Worm (Caenorhabditis elegans) whole organism, mixed stage, embryonic: ENCODE measurements around the gene sna-1.

Experiments
- M03D4.4 ChIP-seq: sonication (generic microtip); optimal IDR thresholded peaks from 2 replicates; lab custom pipeline; 2017; ENCODE audit warnings: mild to moderate bottlenecking, missing genetic modification characterization, missing compliant biosample characterization
- bed-3 ChIP-seq: fragments of 200-800 bp; sonication (Bioruptor generic); optimal IDR thresholded peaks from 3 replicates; lab custom pipeline; 2018; ENCODE audit warnings: mild to moderate bottlenecking, missing genetic modification characterization, moderate library complexity, missing compliant biosample characterization
- blmp-1 ChIP-seq: fragments of 150-350 bp; optimal IDR thresholded peaks from 2 replicates; lab custom pipeline; 2014; ENCODE audit warnings: missing biosample characterization, missing genetic modification characterization
- ceh-39 ChIP-seq: fragments of 150-350 bp; optimal IDR thresholded peaks from 2 replicates; lab custom pipeline; 2014; ENCODE audit warnings: missing biosample characterization, missing genetic modification characterization
- ceh-43 ChIP-seq: fragments of 200-800 bp; sonication (Bioruptor generic); optimal IDR thresholded peaks from 2 replicates; lab custom pipeline; 2018; ENCODE audit warnings: mild to moderate bottlenecking, missing genetic modification characterization, moderate library complexity, missing compliant biosample characterization
- ceh-83 ChIP-seq: fragments of 200-800 bp; sonication (Bioruptor generic); optimal IDR thresholded peaks from 2 replicates; lab custom pipeline; 2018; ENCODE audit warnings: mild to moderate bottlenecking, missing genetic modification characterization, missing compliant biosample characterization
- ces-1 ChIP-seq: fragments of 150-350 bp; optimal IDR thresholded peaks from 2 replicates; lab custom pipeline; 2014; ENCODE audit warnings: missing biosample characterization, missing genetic modification reagents, missing genetic modification characterization
- cnd-1 ChIP-seq: fragments of 200-800 bp; sonication (Bioruptor generic); optimal IDR thresholded peaks from 2 replicates; lab custom pipeline; 2018; ENCODE audit warnings: mild to moderate bottlenecking, missing genetic modification characterization, missing compliant biosample characterization
- drap-1 ChIP-seq: fragments of 200-800 bp; sonication (Bioruptor generic); optimal IDR thresholded peaks from 3 replicates; lab custom pipeline; 2018; ENCODE audit warnings: mild to moderate bottlenecking, missing genetic modification characterization, missing compliant biosample characterization
- elt-1 ChIP-seq: sonication (generic microtip); optimal IDR thresholded peaks from 2 replicates; lab custom pipeline; 2017; ENCODE audit warnings: missing genetic modification characterization, mild to moderate bottlenecking, missing compliant biosample characterization, antibody characterized with exemption, moderate library complexity, borderline replicate concordance; ENCODE audit not compliant: insufficient read depth
- flh-1 ChIP-seq: fragments of 200-800 bp; sonication (Bioruptor generic); optimal IDR thresholded peaks from 2 replicates; lab custom pipeline; 2018; ENCODE audit warnings: mild to moderate bottlenecking, missing genetic modification characterization, moderate library complexity, missing compliant biosample characterization
- ham-2 ChIP-seq: fragments of 200-800 bp; sonication (Bioruptor generic); optimal IDR thresholded peaks from 2 replicates; lab custom pipeline; 2018; ENCODE audit warnings: mild to moderate bottlenecking, missing genetic modification characterization, missing compliant biosample characterization
- hlh-1 ChIP-seq: fragments of 150-350 bp; optimal IDR thresholded peaks from 2 replicates; lab custom pipeline; 2014; ENCODE audit warnings: missing biosample characterization, missing genetic modification reagents, missing genetic modification characterization
- lin-13 ChIP-seq: fragments of 150-350 bp; optimal IDR thresholded peaks from 2 replicates; lab custom pipeline; 2014; ENCODE audit warnings: missing biosample characterization, missing genetic modification characterization
- lin-32 ChIP-seq: fragments of 200-800 bp; sonication (Bioruptor generic); optimal IDR thresholded peaks from 2 replicates; lab custom pipeline; 2018; ENCODE audit warnings: mild to moderate bottlenecking, missing genetic modification characterization, missing compliant biosample characterization
- lsy-2 ChIP-seq: fragments of 150-350 bp; optimal IDR thresholded peaks from 2 replicates; lab custom pipeline; 2014; ENCODE audit warnings: missing biosample characterization, missing genetic modification characterization
- mep-1 ChIP-seq: fragments of 150-350 bp; optimal IDR thresholded peaks from 2 replicates; lab custom pipeline; 2017; ENCODE audit warnings: missing biosample characterization, missing genetic modification reagents, missing genetic modification characterization, inconsistent platforms
- nhr-12 ChIP-seq: fragments of 150-350 bp; optimal IDR thresholded peaks from 2 replicates; lab custom pipeline; 2014; ENCODE audit warnings: missing biosample characterization, missing genetic modification characterization
- nhr-237 ChIP-seq: fragments of 150-350 bp; optimal IDR thresholded peaks from 2 replicates; lab custom pipeline; 2014; ENCODE audit warnings: missing biosample characterization, missing genetic modification characterization
- nhr-28 ChIP-seq: fragments of 150-350 bp; optimal IDR thresholded peaks from 2 replicates; lab custom pipeline; 2014; ENCODE audit warnings: missing biosample characterization, missing genetic modification characterization
- nhr-76 ChIP-seq: sonication (generic microtip); optimal IDR thresholded peaks from 2 replicates; lab custom pipeline; 2017; ENCODE audit warnings: missing biosample characterization, missing genetic modification characterization
- pha-4 ChIP-seq: fragments of 150-350 bp; optimal IDR thresholded peaks from 2 replicates; lab custom pipeline; 2018; ENCODE audit warnings: missing biosample characterization, missing genetic modification reagents, missing genetic modification characterization
- sem-2 ChIP-seq: fragments of 200-800 bp; sonication (Bioruptor generic); optimal IDR thresholded peaks from 2 replicates; lab custom pipeline; 2018; ENCODE audit warnings: mild to moderate bottlenecking, missing genetic modification characterization, missing compliant biosample characterization
- snpc-4 ChIP-seq: fragments of 150-350 bp; optimal IDR thresholded peaks from 2 replicates; lab custom pipeline; 2014; ENCODE audit warnings: missing biosample characterization, missing genetic modification characterization
- sptf-1 ChIP-seq: sonication (generic microtip); optimal IDR thresholded peaks from 2 replicates; lab custom pipeline; 2017; ENCODE audit warnings: mild to moderate bottlenecking, missing genetic modification characterization, moderate library complexity, missing compliant biosample characterization
- tbx-8 ChIP-seq: fragments of 200-800 bp; sonication (Bioruptor generic); optimal IDR thresholded peaks from 2 replicates; lab custom pipeline; 2018; ENCODE audit warnings: mild to moderate bottlenecking, missing genetic modification characterization, moderate library complexity, missing compliant biosample characterization
- unc-120 ChIP-seq: sonication (generic microtip); optimal IDR thresholded peaks from 2 replicates; lab custom pipeline; 2017; ENCODE audit warnings: missing genetic modification characterization, missing compliant biosample characterization; ENCODE audit not compliant: poor library complexity, severe bottlenecking
- unc-62 ChIP-seq: fragments of 150-350 bp; optimal IDR thresholded peaks from 2 replicates; lab custom pipeline; 2014; ENCODE audit warnings: missing biosample characterization, missing genetic modification reagents, missing genetic modification characterization
- zip-8 ChIP-seq: fragments of 150-350 bp; optimal IDR thresholded peaks from 2 replicates; lab custom pipeline; 2014; ENCODE audit warnings: missing biosample characterization, missing genetic modification characterization

sna-1 gene

DNA sequence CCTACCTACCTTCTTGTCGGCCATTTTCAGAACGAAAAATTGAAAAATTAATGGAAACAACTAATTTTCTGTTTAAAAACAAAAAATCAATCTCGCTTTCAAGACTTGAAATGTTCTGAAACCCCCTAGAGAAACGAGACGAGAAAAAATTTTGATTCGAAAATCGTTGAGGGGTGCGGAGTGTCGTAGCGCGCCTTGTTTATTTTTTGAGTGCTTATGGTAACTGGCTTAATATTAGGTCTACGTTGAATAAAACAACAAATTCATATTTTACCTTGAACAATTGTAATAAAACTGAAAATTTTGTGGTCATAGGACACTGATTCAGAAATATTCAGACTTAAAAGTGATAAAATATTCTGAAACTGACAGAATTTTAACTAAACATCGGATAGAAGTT, at the start of gene sna-1:
sna-1 (minus strand) TSS at position 218 of the 400 bp plus-strand sequence.
- TF ChIP-seq lin-32 (GFP tag; lab: Kevin White, UChicago) (no peak), nhr-76 (tag; lab: Kevin White, UChicago) (no peak), drap-1 (GFP tag; lab: Kevin White, UChicago) (no peak), ces-1 (GFP tag; lab: Kevin White, UChicago) (no peak)

DNA sequence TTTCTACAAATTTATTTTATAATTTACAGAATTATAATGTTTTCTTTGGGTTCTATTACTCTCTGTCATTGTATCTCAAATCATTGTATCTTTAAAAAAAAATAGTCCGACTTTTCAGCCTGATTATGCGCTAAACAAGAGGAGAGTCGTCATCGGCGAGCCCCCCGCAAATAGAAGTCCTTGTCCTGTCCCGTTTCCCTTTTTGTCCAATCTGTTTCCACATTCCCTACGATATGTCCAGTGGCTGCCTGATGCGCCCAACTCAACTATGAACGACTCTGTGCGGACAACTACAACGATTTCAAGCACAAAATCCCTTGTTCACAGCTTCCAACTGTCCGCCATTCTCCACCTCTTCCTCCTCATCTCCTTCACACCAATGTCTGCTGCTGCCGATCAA, 47.5 kb upstream of the sna-1 start, which contains the start of gene dbl-1:
dbl-1 (plus strand) TSS at position 119 of the 400 bp plus-strand sequence.
- no peak for TF ChIP-seq unc-62
- no peak for TF ChIP-seq nhr-237 (tag; lab: Kevin White, UChicago)
- TF ChIP-seq bed-3 (GFP tag; lab: Kevin White, UChicago) = no peak
- TF ChIP-seq ces-1 (GFP tag; lab: Kevin White, UChicago) = no peak
- no peak for TF ChIP-seq ham-2 (GFP tag; lab: Kevin White, UChicago)
- TF ChIP-seq flh-1 (GFP tag; lab: Kevin White, UChicago) = no peak
- TF ChIP-seq ceh-43 (GFP tag; lab: Kevin White, UChicago) = no peak
- TF ChIP-seq snpc-4 (tag; lab: Kevin White, UChicago) = no peak
- TF ChIP-seq M03D4.4 (tag; lab: Kevin White, UChicago) = no peak
- no peak for TF ChIP-seq lsy-2
- no peak for TF ChIP-seq zip-8
- TF ChIP-seq nhr-76 (tag; lab: Kevin White, UChicago) = no peak
- TF ChIP-seq nhr-12 (tag; lab: Kevin White, UChicago) = no peak
- no peak for TF ChIP-seq lin-13 (tag; lab: Kevin White, UChicago)
- no peak for TF ChIP-seq sptf-1 (tag; lab: Kevin White, UChicago)
- no peak for TF ChIP-seq ceh-83
- TF ChIP-seq drap-1 (GFP tag; lab: Kevin White, UChicago) = no peak
- no peak for TF ChIP-seq mep-1 (tag; lab: Kevin White, UChicago)

DNA sequence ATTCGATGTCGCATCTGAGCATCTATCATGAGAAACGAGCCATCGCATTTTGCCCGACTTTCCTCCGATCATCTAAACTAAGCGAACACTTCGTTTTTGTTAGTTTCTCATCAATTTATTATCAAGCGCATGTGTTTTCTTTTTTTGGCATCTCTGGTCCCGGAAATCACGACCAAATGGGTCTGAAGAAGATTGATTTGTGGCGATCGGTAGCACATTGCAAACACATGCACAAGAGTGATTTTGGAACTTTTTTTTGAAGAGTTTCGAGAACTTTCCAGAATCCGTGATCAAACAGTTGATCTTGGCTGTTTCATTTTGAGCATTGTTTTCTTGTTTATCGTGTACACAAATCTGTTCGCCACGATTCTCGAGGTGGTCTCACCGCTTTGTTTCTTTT, 42.8 kb upstream of the sna-1 start:
- TF ChIP-seq unc-62 (no peak), elt-1 (tag; lab: Kevin White, UChicago) (no peak), nhr-28 (no peak), cnd-1 (tag; lab: Kevin White, UChicago) (no peak), lin-13 (tag; lab: Kevin White, UChicago) (no peak), pha-4 (no peak)
- TF ChIP-seq, all 35 proteins: peak for 0

ce11 chrV:6751493-6752100, 41.1 kb upstream of the sna-1 start:
- no peak for TF ChIP-seq drap-1 (GFP tag; lab: Kevin White, UChicago)
- TF ChIP-seq lsy-2 = no peak
- peak; percentile 32 for TF ChIP-seq hlh-1
- no peak for TF ChIP-seq sptf-1 (tag; lab: Kevin White, UChicago)
- TF ChIP-seq sem-2 (GFP tag; lab: Kevin White, UChicago) = no peak
- TF ChIP-seq unc-120 (tag; lab: Kevin White, UChicago) = peak; percentile 65
- TF ChIP-seq, all 35 proteins: peak for 2

DNA sequence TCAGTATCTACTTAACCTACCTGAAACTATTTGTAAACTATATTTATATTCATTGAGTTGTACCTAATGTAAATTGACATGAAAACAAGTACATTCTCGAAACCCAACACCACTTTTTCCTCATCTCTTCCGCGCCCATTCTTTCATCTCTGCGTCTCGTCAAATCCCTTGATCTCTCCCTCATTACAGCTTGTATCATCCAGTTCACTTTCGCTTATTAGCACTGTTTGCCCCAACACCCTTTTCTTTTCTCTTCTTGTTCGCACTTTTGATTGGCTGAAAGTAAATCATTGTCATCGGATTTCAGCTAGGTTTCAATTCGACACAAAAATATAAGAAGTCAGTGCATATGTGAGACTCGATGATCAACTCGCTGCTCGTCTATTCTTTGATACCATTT, 34.3 kb upstream of the sna-1 start, which contains the start of gene T25F10.3:
T25F10.3 (plus strand) TSS at position 308 of the 400 bp plus-strand sequence.
- TF ChIP-seq ceh-39 (no peak), blmp-1 (tag; lab: Kevin White, UChicago) (peak; percentile 30)

- TF ChIP-seq elt-1 (tag; lab: Kevin White, UChicago) (peak; percentile 59), blmp-1 (tag; lab: Kevin White, UChicago) (peak; percentile 15), sptf-1 (tag; lab: Kevin White, UChicago) (no peak), ceh-83 (no peak), zip-8 (no peak), cnd-1 (tag; lab: Kevin White, UChicago) (no peak), mep-1 (tag; lab: Kevin White, UChicago) (no peak), tbx-8 (no peak)
Measured at ce11 chrV:6736877-6737276, 26.4 kb upstream of the sna-1 start.
